Worm (Caenorhabditis elegans) whole organism, mixed stage, embryonic: Measurements from ENCODE around the gene nspb-12.

Source experiments
- bed-3 ChIP-seq: fragments of 200-800 bp; sonication (Bioruptor generic); optimal IDR thresholded peaks from 3 replicates; lab custom pipeline; 2018; ENCODE audit warnings: mild to moderate bottlenecking, missing genetic modification characterization, moderate library complexity, missing compliant biosample characterization
- ceh-39 ChIP-seq: fragments of 150-350 bp; optimal IDR thresholded peaks from 2 replicates; lab custom pipeline; 2014; ENCODE audit warnings: missing biosample characterization, missing genetic modification characterization
- mep-1 ChIP-seq: fragments of 150-350 bp; optimal IDR thresholded peaks from 2 replicates; lab custom pipeline; 2017; ENCODE audit warnings: missing biosample characterization, missing genetic modification reagents, missing genetic modification characterization, inconsistent platforms
- nhr-237 ChIP-seq: fragments of 150-350 bp; optimal IDR thresholded peaks from 2 replicates; lab custom pipeline; 2014; ENCODE audit warnings: missing biosample characterization, missing genetic modification characterization
- unc-39 ChIP-seq: fragments of 150-350 bp; optimal IDR thresholded peaks from 2 replicates; lab custom pipeline; 2014; ENCODE audit warnings: missing biosample characterization, missing genetic modification characterization
- unc-62 ChIP-seq: fragments of 150-350 bp; optimal IDR thresholded peaks from 2 replicates; lab custom pipeline; 2014; ENCODE audit warnings: missing biosample characterization, missing genetic modification reagents, missing genetic modification characterization

ce11 chrIII:5525973-5526372 lies 42.6 kb downstream of the nspb-12 start, which contains the start of gene dex-1:
- TF ChIP-seq mep-1 (tag; lab: Kevin White, UChicago) (no peak), unc-39 (tag; lab: Kevin White, UChicago) (no peak), bed-3 (GFP tag; lab: Kevin White, UChicago) (no peak), ceh-39 (no peak), unc-62 (GFP tag; lab: Kevin White, UChicago) (no peak), nhr-237 (tag; lab: Kevin White, UChicago) (no peak)
